Worm (Caenorhabditis elegans): ENCODE results near the gene F58B3.6.

DNA sequence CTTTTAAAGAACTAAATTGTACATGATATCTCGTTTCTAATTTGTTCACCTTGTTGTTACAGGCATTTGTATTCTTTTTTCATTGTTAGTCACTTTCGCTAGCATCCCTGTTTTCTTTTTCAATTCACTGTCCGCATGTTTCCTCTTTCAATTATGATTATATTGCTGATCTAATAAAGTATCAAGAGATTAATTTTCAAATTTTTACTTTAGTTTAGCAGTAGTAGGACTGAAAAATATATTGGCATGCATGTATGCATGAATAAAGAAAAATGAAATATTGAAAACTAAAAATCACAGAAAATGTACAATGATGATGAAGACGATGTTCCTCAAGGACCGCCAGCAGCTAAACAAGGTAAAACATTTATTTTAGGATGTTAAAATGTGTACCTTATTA, 1.6 kb downstream of the F58B3.6 start, which contains the start of gene rbm-17:
- TF ChIP-seq T22C8.4 (GFP tag; IDR thresholded peaks at IDR 0.05), result no peak
- no peak for TF ChIP-seq cog-1 (tag; optimal IDR thresholded peaks at IDR 0.05)
- TF ChIP-seq flt-1 (GFP tag; IDR thresholded peaks at IDR 0.05), result no peak
- TF ChIP-seq tab-1 (GFP tag; IDR thresholded peaks at IDR 0.05), result no peak
